Worm (Caenorhabditis elegans) whole organism, late embryonic: Measurements from ENCODE around the gene nhr-98.

Source experiments
- F13H6.1 ChIP-seq: sonication (generic microtip); optimal IDR thresholded peaks from 2 replicates; lab custom pipeline; 2016; ENCODE audit warnings: missing genetic modification characterization, missing compliant biosample characterization
- ama-1 ChIP-seq: fragments of 150-350 bp; optimal IDR thresholded peaks from 2 replicates; lab custom pipeline; 2014
- ceh-24 ChIP-seq: sonication (generic microtip); optimal IDR thresholded peaks from 2 replicates; lab custom pipeline; 2016; ENCODE audit warnings: mild to moderate bottlenecking, missing genetic modification characterization, missing compliant biosample characterization
- fkh-10 ChIP-seq: fragments of 150-350 bp; optimal IDR thresholded peaks from 2 replicates; lab custom pipeline; 2014; ENCODE audit warnings: missing biosample characterization, missing genetic modification reagents, missing genetic modification characterization
- unc-86 ChIP-seq: sonication (generic microtip); optimal IDR thresholded peaks from 2 replicates; lab custom pipeline; 2016; ENCODE audit warnings: missing genetic modification characterization, missing compliant biosample characterization

- TF ChIP-seq unc-86 (tag; lab: Kevin White, UChicago) (no peak), F13H6.1 (tag; lab: Kevin White, UChicago) (no peak), fkh-10 (GFP tag; lab: Kevin White, UChicago) (no peak), ceh-24 (tag; lab: Kevin White, UChicago) (no peak), ama-1 (no peak)
Observed at ce11 chrV:415072-415471, 38.6 kb upstream of the nhr-98 start.
